Fruit fly (Drosophila melanogaster): Measurements from ENCODE around the gene CG12104.
A peak's percentile ranks its signal among the peaks of the same experiment; 100 is the strongest.

Gene CG12104

DNA sequence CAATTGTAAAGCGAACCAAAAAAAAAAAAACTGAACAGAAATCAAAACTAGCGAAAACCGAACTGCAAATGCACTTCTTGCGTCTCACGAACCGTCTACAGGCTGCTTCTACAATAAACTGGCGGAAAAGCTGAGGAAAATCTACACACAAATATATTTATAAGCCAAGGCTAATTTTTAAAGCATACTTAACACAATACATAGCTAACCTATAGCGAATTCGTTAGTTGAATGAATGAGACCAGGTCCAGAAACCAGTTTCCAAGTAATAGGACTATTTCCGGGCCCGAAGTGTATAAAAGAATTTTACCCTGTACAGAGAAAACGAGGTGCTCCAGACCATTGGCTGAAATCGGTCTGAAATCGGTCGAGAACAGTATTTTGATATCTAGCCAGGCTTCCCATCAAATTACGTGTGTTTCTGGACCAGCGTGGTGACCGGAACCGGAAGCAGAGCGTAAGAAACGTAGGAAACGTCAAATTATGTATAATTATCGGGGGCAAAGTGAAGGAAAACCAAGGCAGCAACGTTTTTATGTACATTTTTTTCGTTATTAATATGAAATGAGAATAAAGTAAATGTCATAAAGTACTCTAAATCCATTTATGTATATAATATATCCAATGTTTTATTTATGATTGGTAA lies 26.6 kb downstream of the CG12104 start (continued):
- TF ChIP-seq CG9139 (GFP tag; optimal IDR thresholded peaks at IDR 0.05) = no peak
- no peak for TF ChIP-seq fd59A (GFP tag; optimal IDR thresholded peaks at IDR 0.05)
- no peak for TF ChIP-seq dsx (GFP tag; optimal IDR thresholded peaks at IDR 0.05; ENCODE audit: poor library complexity, severe bottlenecking)
- TF ChIP-seq ss (GFP tag; optimal IDR thresholded peaks at IDR 0.05) = no peak
- no peak for TF ChIP-seq Ets96B (tag; optimal IDR thresholded peaks at IDR 0.05)
- peak; percentile 16 for TF ChIP-seq CG3919 (GFP tag; optimal IDR thresholded peaks at IDR 0.05)
- TF ChIP-seq CG8632 (GFP tag; optimal IDR thresholded peaks at IDR 0.05) = no peak
- TF ChIP-seq Hr39 (GFP tag; optimal IDR thresholded peaks at IDR 0.05) = no peak
- TF ChIP-seq CG6808 (GFP tag; optimal IDR thresholded peaks at IDR 0.05) = no peak
- TF ChIP-seq Met (GFP tag; optimal IDR thresholded peaks at IDR 0.05) = no peak
- TF ChIP-seq CG10669 (GFP tag; optimal IDR thresholded peaks at IDR 0.05) = no peak
- TF ChIP-seq vri (GFP tag; optimal IDR thresholded peaks at IDR 0.05) = no peak
- no peak for TF ChIP-seq Eip93F (GFP tag; optimal IDR thresholded peaks at IDR 0.05)
- peak; percentile 26 for TF ChIP-seq CG32006 (GFP tag; optimal IDR thresholded peaks at IDR 0.05)
- TF ChIP-seq CG8119 (GFP tag; IDR thresholded peaks at IDR 0.05) = no peak
- no peak for TF ChIP-seq CG8319 (GFP tag; optimal IDR thresholded peaks at IDR 0.05)
- TF ChIP-seq topi (GFP tag; optimal IDR thresholded peaks at IDR 0.05) = no peak
- no peak for TF ChIP-seq CG4318 (GFP tag; optimal IDR thresholded peaks at IDR 0.05)
- TF ChIP-seq Gug (GFP tag; IDR thresholded peaks at IDR 0.05) = no peak
- no peak for TF ChIP-seq CG6792 (GFP tag; optimal IDR thresholded peaks at IDR 0.05)
- TF ChIP-seq svp (GFP tag) = no peak
- TF ChIP-seq achi (GFP tag; optimal IDR thresholded peaks at IDR 0.05) = peak; percentile 12
- TF ChIP-seq CG16779 (tag; optimal IDR thresholded peaks at IDR 0.05) = no peak
- no peak for TF ChIP-seq CG6276 (GFP tag; optimal IDR thresholded peaks at IDR 0.05)
- TF ChIP-seq pdm3 (GFP tag; optimal IDR thresholded peaks at IDR 0.05) = peak; percentile 11
- TF ChIP-seq esn (GFP tag; optimal IDR thresholded peaks at IDR 0.05) = peak; percentile 17
- TF ChIP-seq CG31627 (GFP tag; optimal IDR thresholded peaks at IDR 0.05) = no peak
- no peak for TF ChIP-seq cyc (GFP tag; optimal IDR thresholded peaks at IDR 0.05)
- peak; percentile 12 for TF ChIP-seq acj6 (GFP tag; optimal IDR thresholded peaks at IDR 0.05)

DNA sequence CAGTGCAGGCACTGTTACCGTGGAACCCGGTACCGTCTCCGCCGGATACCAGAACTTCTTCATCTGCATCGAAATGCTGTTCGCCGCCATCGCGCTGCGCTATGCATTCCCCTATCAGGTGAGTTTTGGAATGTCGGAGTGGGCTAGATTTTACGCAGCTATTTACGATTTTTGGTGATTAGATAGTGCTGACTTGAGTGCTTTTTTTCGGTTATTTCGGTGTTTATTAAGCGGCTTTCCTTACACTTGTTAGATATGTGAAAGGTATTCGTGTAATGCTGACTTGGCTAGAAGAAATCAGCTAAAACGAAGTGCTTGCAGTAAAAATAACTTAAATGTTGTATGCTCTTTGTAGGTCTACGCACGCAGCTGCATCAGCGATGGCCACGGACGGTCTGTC lies 29.3 kb downstream of the CG12104 start:
- TF ChIP-seq eg (GFP tag; IDR thresholded peaks at IDR 0.05) = no peak
- TF ChIP-seq CG6276 (GFP tag; optimal IDR thresholded peaks at IDR 0.05) = no peak
- no peak for TF ChIP-seq Eip78C (GFP tag)
- TF ChIP-seq salr (GFP tag; optimal IDR thresholded peaks at IDR 0.05) = no peak
- no peak for TF ChIP-seq CG8119 (GFP tag; IDR thresholded peaks at IDR 0.05)
- TF ChIP-seq CG6854 (GFP tag; optimal IDR thresholded peaks at IDR 0.05) = no peak
- TF ChIP-seq Sox15 (GFP tag; optimal IDR thresholded peaks at IDR 0.05) = no peak
- TF ChIP-seq CG8319 (GFP tag; optimal IDR thresholded peaks at IDR 0.05) = no peak
- no peak for TF ChIP-seq Smox (GFP tag; optimal IDR thresholded peaks at IDR 0.05)
- TF ChIP-seq dsx (GFP tag; optimal IDR thresholded peaks at IDR 0.05; ENCODE audit: poor library complexity, severe bottlenecking) = no peak
- TF ChIP-seq spab (GFP tag; optimal IDR thresholded peaks at IDR 0.05) = no peak
- TF ChIP-seq Sox102F (GFP tag; optimal IDR thresholded peaks at IDR 0.05) = no peak
- TF ChIP-seq Lpt (GFP tag; optimal IDR thresholded peaks at IDR 0.05) = no peak
- no peak for TF ChIP-seq dac (GFP tag; optimal IDR thresholded peaks at IDR 0.05)
- TF ChIP-seq CG3032 (tag; optimal IDR thresholded peaks at IDR 0.05) = no peak
- TF ChIP-seq fd85E (GFP tag; optimal IDR thresholded peaks at IDR 0.05) = no peak
- TF ChIP-seq CG15336 (GFP tag; IDR thresholded peaks at IDR 0.05) = no peak
- no peak for TF ChIP-seq Gug (GFP tag; IDR thresholded peaks at IDR 0.05)
- TF ChIP-seq cyc (GFP tag; optimal IDR thresholded peaks at IDR 0.05) = no peak
- TF ChIP-seq fkh (GFP tag; optimal IDR thresholded peaks at IDR 0.05) = no peak
